Worm (Caenorhabditis elegans) whole organism, L4/young adult: ENCODE data around the gene ceh-53.

ENCODE experiments used
- W03F9.2 ChIP-seq: fragments of 150-350 bp; optimal IDR thresholded peaks from 2 replicates; lab custom pipeline; 2014; ENCODE audit warnings: missing biosample characterization, missing genetic modification characterization
- him-1 ChIP-seq: sonication (generic microtip); optimal IDR thresholded peaks from 2 replicates; lab custom pipeline; 2016; ENCODE audit warnings: missing genotype, missing genetic modification reagents, missing genetic modification characterization, missing compliant biosample characterization

ce11 chrIV:3520957-3521356 is 22.9 kb downstream of the ceh-53 start:
- TF ChIP-seq W03F9.2 (tag; lab: Kevin White, UChicago) (no peak), him-1 (tag; lab: Kevin White, UChicago) (no peak)
